Worm (Caenorhabditis elegans): ENCODE data around the gene Y38F2AR.3.
A peak's percentile ranks its signal among the peaks of the same experiment; 100 is the strongest.

- peak; percentile 95 for TF ChIP-seq ztf-23 (GFP tag; IDR thresholded peaks at IDR 0.05)
- TF ChIP-seq flt-1 (GFP tag; IDR thresholded peaks at IDR 0.05), result peak; percentile 95
- peak; percentile 84 for TF ChIP-seq ref-1 (GFP tag; conservative IDR thresholded peaks at IDR 0.05)
- TF ChIP-seq cog-1 (tag; optimal IDR thresholded peaks at IDR 0.05), result peak; percentile 95
- TF ChIP-seq ztf-29 (GFP tag; IDR thresholded peaks at IDR 0.05), result peak; percentile 89
- peak; percentile 91 for TF ChIP-seq tab-1 (GFP tag; IDR thresholded peaks at IDR 0.05)
- peak; percentile 75 for TF ChIP-seq T22C8.4 (GFP tag; IDR thresholded peaks at IDR 0.05)
Observed at ce11 chrIV:2408437-2408836, 24.6 kb downstream of the Y38F2AR.3 start.
